Worm (Caenorhabditis elegans): ENCODE results near the gene trip-4.
"Not testable (repeated sequence)": the region's sequence is repeated elsewhere in the genome, so short reads cannot be mapped to it uniquely, and the experiment has no call there.

The trip-4 gene

ce11 chrII:15039104-15039503, at the start of gene trip-4:
TSS of gene trip-4 (plus strand) at chrII:15039404.
- TF ChIP-seq dao-5 (tag; optimal IDR thresholded peaks at IDR 0.05) (no peak), him-1 (tag; optimal IDR thresholded peaks at IDR 0.05) (no peak), W03F9.2 (tag; optimal IDR thresholded peaks at IDR 0.05) (no peak)

ce11 chrII:14992598-14992997, 46.6 kb upstream of the trip-4 start, which contains the start of gene Y53F4B.7:
TSS of gene Y53F4B.7 (plus strand) at chrII:14992898.
- TF ChIP-seq W03F9.2, him-1, dao-5 (tag; optimal IDR thresholded peaks at IDR 0.05): not testable (repeated sequence)

- TF ChIP-seq him-1 (tag; optimal IDR thresholded peaks at IDR 0.05) (no peak), W03F9.2 (tag; optimal IDR thresholded peaks at IDR 0.05) (no peak), dao-5 (tag; optimal IDR thresholded peaks at IDR 0.05) (no peak)
Measured at ce11 chrII:15003410-15003809, 35.8 kb upstream of the trip-4 start, which contains the start of gene Y53F4B.10. TSS of gene Y53F4B.10 (minus strand) at chrII:15003510.

- no peak for TF ChIP-seq W03F9.2 (tag; optimal IDR thresholded peaks at IDR 0.05)
- TF ChIP-seq him-1 (tag; optimal IDR thresholded peaks at IDR 0.05), result no peak
- no peak for TF ChIP-seq dao-5 (tag; optimal IDR thresholded peaks at IDR 0.05)
Measured at ce11 chrII:15004538-15004937, 34.7 kb upstream of the trip-4 start.

ce11 chrII:15005118-15005517, 34.1 kb upstream of the trip-4 start:
- no peak for TF ChIP-seq him-1 (tag; optimal IDR thresholded peaks at IDR 0.05)
- no peak for TF ChIP-seq dao-5 (tag; optimal IDR thresholded peaks at IDR 0.05)
- TF ChIP-seq W03F9.2 (tag; optimal IDR thresholded peaks at IDR 0.05), result no peak

- TF ChIP-seq him-1 (tag; optimal IDR thresholded peaks at IDR 0.05) (no peak), dao-5 (tag; optimal IDR thresholded peaks at IDR 0.05) (no peak), W03F9.2 (tag; optimal IDR thresholded peaks at IDR 0.05) (no peak)
Measured at ce11 chrII:15008481-15009057, 30.6 kb upstream of the trip-4 start.

ce11 chrII:15010366-15011235, 28.6 kb upstream of the trip-4 start, which contains the start of the genes Y53F4B.9 and Y53F4B.11:
TSS of gene Y53F4B.9 (minus strand) at chrII:15010416.
TSS of gene Y53F4B.11 (plus strand) at chrII:15010748.
- TF ChIP-seq W03F9.2 (tag; optimal IDR thresholded peaks at IDR 0.05), result peak; percentile 42
- no peak for TF ChIP-seq him-1 (tag; optimal IDR thresholded peaks at IDR 0.05)

- TF ChIP-seq dao-5 (tag; optimal IDR thresholded peaks at IDR 0.05), result no peak
- no peak for TF ChIP-seq him-1 (tag; optimal IDR thresholded peaks at IDR 0.05)
- TF ChIP-seq W03F9.2 (tag; optimal IDR thresholded peaks at IDR 0.05), result no peak
Measured at ce11 chrII:15014380-15014779, 24.8 kb upstream of the trip-4 start, which contains the start of gene Y53F4B.51. TSS of gene Y53F4B.51 (minus strand) at chrII:15014442.

ce11 chrII:15015669-15016068, 23.5 kb upstream of the trip-4 start:
- no peak for TF ChIP-seq W03F9.2 (tag; optimal IDR thresholded peaks at IDR 0.05)
- TF ChIP-seq him-1 (tag; optimal IDR thresholded peaks at IDR 0.05), result no peak
- TF ChIP-seq dao-5 (tag; optimal IDR thresholded peaks at IDR 0.05), result no peak

ce11 chrII:15018923-15019322, 20.3 kb upstream of the trip-4 start, which contains the start of gene Y53F4B.12:
TSS of gene Y53F4B.12 (plus strand) at chrII:15019223.
- no peak for TF ChIP-seq dao-5 (tag; optimal IDR thresholded peaks at IDR 0.05)
- no peak for TF ChIP-seq W03F9.2 (tag; optimal IDR thresholded peaks at IDR 0.05)
- no peak for TF ChIP-seq him-1 (tag; optimal IDR thresholded peaks at IDR 0.05)

- TF ChIP-seq dao-5 (tag; optimal IDR thresholded peaks at IDR 0.05), result no peak
- no peak for TF ChIP-seq W03F9.2 (tag; optimal IDR thresholded peaks at IDR 0.05)
- TF ChIP-seq him-1 (tag; optimal IDR thresholded peaks at IDR 0.05), result no peak
Measured at ce11 chrII:15025100-15025499, 14.1 kb upstream of the trip-4 start.

ce11 chrII:15025599-15026164, 13.5 kb upstream of the trip-4 start, which contains the start of gene cmtr-1:
TSS of gene cmtr-1 (plus strand) at chrII:15026114.
- TF ChIP-seq him-1 (tag; optimal IDR thresholded peaks at IDR 0.05) (peak; percentile 96), W03F9.2 (tag; optimal IDR thresholded peaks at IDR 0.05) (peak; percentile 96), dao-5 (tag; optimal IDR thresholded peaks at IDR 0.05) (peak; percentile 76)

- no peak for TF ChIP-seq dao-5 (tag; optimal IDR thresholded peaks at IDR 0.05)
- TF ChIP-seq him-1 (tag; optimal IDR thresholded peaks at IDR 0.05), result no peak
- TF ChIP-seq W03F9.2 (tag; optimal IDR thresholded peaks at IDR 0.05), result no peak
Measured at ce11 chrII:15026389-15026788, 12.8 kb upstream of the trip-4 start.

Measured in whole organism, L4/young adult.